Fruit fly (Drosophila melanogaster): ENCODE measurements around the gene DIP-epsilon.

The DIP-epsilon gene

DNA sequence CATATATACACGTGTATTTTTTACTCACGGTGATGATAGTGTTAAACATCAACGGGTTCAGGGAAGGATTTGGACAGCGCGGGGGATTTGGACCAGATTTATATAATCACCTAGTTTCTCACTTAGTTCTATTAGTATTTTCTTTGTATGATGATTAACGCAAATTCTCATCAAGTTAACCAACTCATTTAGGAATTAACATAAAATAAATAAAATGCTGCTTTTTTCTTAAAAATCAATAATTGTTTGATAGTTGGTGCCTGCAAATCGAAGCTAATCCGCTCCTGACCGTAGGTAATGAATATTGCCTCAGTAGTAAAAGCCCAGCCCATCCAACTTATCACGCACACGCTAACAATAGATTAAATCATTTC lies 59.3 kb downstream of the DIP-epsilon start (continued):
- TF ChIP-seq CG10366 (GFP tag; IDR thresholded peaks at IDR 0.05) = peak; percentile 81
- peak; percentile 61 for TF ChIP-seq inv (GFP tag; IDR thresholded peaks at IDR 0.05; ENCODE audit: partially characterized antibody)

DNA sequence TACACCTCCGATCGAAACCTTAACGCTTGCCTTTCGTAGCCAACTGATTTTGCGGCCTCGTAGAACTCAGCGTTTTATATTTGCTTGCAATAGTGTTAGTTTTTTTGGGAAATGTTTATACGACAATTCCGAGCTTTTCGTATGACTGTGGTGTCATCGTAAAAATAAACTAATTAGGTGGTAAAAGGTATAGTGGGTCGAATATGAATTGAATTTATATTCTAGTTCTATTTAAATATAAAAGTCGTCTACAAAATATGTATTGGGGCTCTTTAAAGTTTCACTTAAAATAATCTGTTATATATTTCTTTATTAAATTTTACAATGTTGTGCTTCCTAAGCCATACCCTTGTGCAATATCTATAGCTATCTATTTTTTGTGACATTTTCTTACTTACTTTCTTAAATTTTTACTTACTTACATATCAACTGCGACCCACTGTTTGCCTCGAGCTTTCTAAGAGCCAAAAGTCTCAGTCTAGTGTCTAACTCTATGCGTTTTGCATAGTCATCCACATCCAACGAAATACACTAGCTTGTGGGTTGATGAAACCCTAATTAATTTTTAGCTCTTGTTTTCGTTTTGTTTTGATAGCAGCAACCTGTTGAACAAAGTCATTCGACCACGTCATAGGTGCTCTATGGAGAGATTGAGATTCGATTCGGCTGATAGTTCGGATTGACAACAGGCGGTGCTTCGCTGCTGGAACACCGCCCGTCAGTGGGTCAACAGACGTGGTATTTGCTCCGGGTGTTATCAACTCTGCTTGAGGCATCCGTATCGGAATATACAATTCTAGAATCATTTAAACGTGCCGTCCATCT lies 59.9 kb downstream of the DIP-epsilon start, which contains the start of gene CG9498:
CG9498 (minus strand) TSS at position 51 of the 825 bp plus-strand sequence.
- TF ChIP-seq Adf1 (GFP tag; IDR thresholded peaks at IDR 0.05) (peak; percentile 70), CG7357 (GFP tag; IDR thresholded peaks at IDR 0.05) (peak; percentile 69), CG10959 (GFP tag; IDR thresholded peaks at IDR 0.05) (no peak), disco-r (GFP tag; optimal IDR thresholded peaks at IDR 0.05) (no peak), Antp (GFP tag; optimal IDR thresholded peaks at IDR 0.05) (no peak), Dll (GFP tag; IDR thresholded peaks at IDR 0.05; ENCODE audit: partially characterized antibody) (no peak), HLHmδ (GFP tag; optimal IDR thresholded peaks at IDR 0.05) (no peak), gcm (GFP tag; optimal IDR thresholded peaks at IDR 0.05) (peak; percentile 78), dan (GFP tag; IDR thresholded peaks at IDR 0.05) (no peak), TFAM (GFP tag; optimal IDR thresholded peaks at IDR 0.05) (no peak), esg (GFP tag; conservative IDR thresholded peaks at IDR 0.05) (peak; percentile 81), Sry-β (GFP tag; optimal IDR thresholded peaks at IDR 0.05) (no peak), HLH3B (GFP tag; IDR thresholded peaks at IDR 0.05) (peak; percentile 84), CG4707 (GFP tag; optimal IDR thresholded peaks at IDR 0.05) (no peak), CG7372 (GFP tag; IDR thresholded peaks at IDR 0.05) (peak; percentile 94), peb (GFP tag; IDR thresholded peaks at IDR 0.05) (peak; percentile 80), CG17568 (GFP tag; optimal IDR thresholded peaks at IDR 0.05) (no peak), Bteb2 (GFP tag; optimal IDR thresholded peaks at IDR 0.05) (peak; percentile 7), CG6272 (GFP tag; IDR thresholded peaks at IDR 0.05) (peak; percentile 42; the same call in 1 of the 2 replicates), Dad (GFP tag; optimal IDR thresholded peaks at IDR 0.05) (no peak), lola (GFP tag; optimal IDR thresholded peaks at IDR 0.05) (peak in 1 of 3 experiments; percentile 9), CG16863 (GFP tag; optimal IDR thresholded peaks at IDR 0.05) (no peak), shn (GFP tag; optimal IDR thresholded peaks at IDR 0.05) (no peak), CG10147 (GFP tag; optimal IDR thresholded peaks at IDR 0.05) (peak; percentile 81), caup (GFP tag; optimal IDR thresholded peaks at IDR 0.05; ENCODE audit: severe bottlenecking) (peak; percentile 88), Nf-YA (GFP tag; IDR thresholded peaks at IDR 0.05) (no peak), NFAT (GFP tag; IDR thresholded peaks at IDR 0.05) (peak; percentile 61), CG4282 (GFP tag; optimal IDR thresholded peaks at IDR 0.05) (no peak), CG8388 (GFP tag; optimal IDR thresholded peaks at IDR 0.05) (peak; percentile 60), Vsx1 (GFP tag; optimal IDR thresholded peaks at IDR 0.05) (peak; percentile 93), jumu (GFP tag; optimal IDR thresholded peaks at IDR 0.05) (no peak), Xbp1 (GFP tag; optimal IDR thresholded peaks at IDR 0.05) (no peak), CG43689 (GFP tag; IDR thresholded peaks at IDR 0.05) (no peak), insv (GFP tag; optimal IDR thresholded peaks at IDR 0.05) (no peak), Med (GFP tag) (peak; percentile 73), CG15269 (tag; optimal IDR thresholded peaks at IDR 0.05) (peak; percentile 88), hbn (GFP tag; IDR thresholded peaks at IDR 0.05; ENCODE audit: partially characterized antibody) (no peak), zen2 (GFP tag; IDR thresholded peaks at IDR 0.05; ENCODE audit: partially characterized antibody) (no peak), CG9215 (GFP tag; IDR thresholded peaks at IDR 0.05) (peak; percentile 86), CG6791 (GFP tag; IDR thresholded peaks at IDR 0.05; ENCODE audit: partially characterized antibody) (no peak), CG7987 (GFP tag; optimal IDR thresholded peaks at IDR 0.05) (no peak), CG18764 (GFP tag; optimal IDR thresholded peaks at IDR 0.05) (no peak), Hr39 (optimal IDR thresholded peaks at IDR 0.05) (no peak), CG11695 (GFP tag; IDR thresholded peaks at IDR 0.05) (peak; percentile 96), Myb (GFP tag; optimal IDR thresholded peaks at IDR 0.05) (no peak), Mad (GFP tag; optimal IDR thresholded peaks at IDR 0.05) (no peak)
